Fruit fly (Drosophila melanogaster) whole organism, pupa: ENCODE measurements around the gene Lmpt.

Source experiments
- CG13204 ChIP-seq: fragments of 200-800 bp; sonication (Bioruptor generic); optimal IDR thresholded peaks from 2 replicates; lab custom pipeline; 2018; ENCODE audit warnings: missing biosample characterization, mild to moderate bottlenecking, missing genetic modification characterization, moderate library complexity
- CG14655 ChIP-seq: fragments of 200-800 bp; sonication (Bioruptor generic); optimal IDR thresholded peaks from 3 replicates; lab custom pipeline; 2017; ENCODE audit warnings: mild to moderate bottlenecking, missing biosample characterization, missing genetic modification reagents, missing genetic modification characterization
- CG17806 ChIP-seq: fragments of 200-800 bp; sonication (Bioruptor generic); optimal IDR thresholded peaks from 2 replicates; lab custom pipeline; 2018; ENCODE audit warnings: missing biosample characterization, mild to moderate bottlenecking, missing genetic modification characterization, moderate library complexity
- CG32121 ChIP-seq: fragments of 200-800 bp; sonication (Bioruptor generic); IDR thresholded peaks from 2 replicates; pipeline ENCODE4 v1.3.6; 2022; ENCODE audit warnings: missing biosample characterization, missing genetic modification characterization
- CG4496 ChIP-seq: fragments of 200-800 bp; sonication (Bioruptor generic); IDR thresholded peaks from 3 replicates; pipeline ENCODE4 v1.3.6; 2022; ENCODE audit warnings: missing biosample characterization, missing genetic modification characterization
- CG8159 ChIP-seq: fragments of 200-800 bp; sonication (Bioruptor generic); optimal IDR thresholded peaks from 3 replicates; lab custom pipeline; 2018; ENCODE audit warnings: missing biosample characterization, mild to moderate bottlenecking, missing genetic modification characterization, moderate library complexity
- CG8301 ChIP-seq: fragments of 200-800 bp; sonication (Bioruptor generic); optimal IDR thresholded peaks from 2 replicates; lab custom pipeline; 2018; ENCODE audit warnings: missing biosample characterization, mild to moderate bottlenecking, missing genetic modification characterization
- Pif1A ChIP-seq: fragments of 200-800 bp; sonication (Bioruptor generic); optimal IDR thresholded peaks from 3 replicates; lab custom pipeline; 2016; ENCODE audit warnings: missing biosample characterization, missing genetic modification characterization
- Snoo ChIP-seq: fragments of 200-800 bp; sonication (Bioruptor generic); optimal IDR thresholded peaks from 3 replicates; lab custom pipeline; 2017; ENCODE audit warnings: missing biosample characterization, mild to moderate bottlenecking, missing genetic modification characterization, inconsistent platforms

- no peak for TF ChIP-seq Snoo (tag; lab: Kevin White, UChicago)
- no peak for TF ChIP-seq CG14655 (GFP tag; lab: Kevin White, UChicago)
- no peak for TF ChIP-seq CG13204 (GFP tag; lab: Kevin White, UChicago)
- TF ChIP-seq CG8301 (tag; lab: Kevin White, UChicago): no peak
- no peak for TF ChIP-seq CG17806 (tag; lab: Kevin White, UChicago)
- no peak for TF ChIP-seq CG4496 (GFP tag; lab: Robert Waterston, UW)
- TF ChIP-seq CG8159: no peak
- TF ChIP-seq Pif1A: no peak
- TF ChIP-seq CG32121 (GFP tag; lab: Robert Waterston, UW): no peak
Observed at dm6 chr3L:16862958-16863357, 2.1 kb upstream of the Lmpt start, which contains the start of gene CG9951.
